Worm (Caenorhabditis elegans): ENCODE results near the gene F41G3.6.

The F41G3.6 gene

DNA sequence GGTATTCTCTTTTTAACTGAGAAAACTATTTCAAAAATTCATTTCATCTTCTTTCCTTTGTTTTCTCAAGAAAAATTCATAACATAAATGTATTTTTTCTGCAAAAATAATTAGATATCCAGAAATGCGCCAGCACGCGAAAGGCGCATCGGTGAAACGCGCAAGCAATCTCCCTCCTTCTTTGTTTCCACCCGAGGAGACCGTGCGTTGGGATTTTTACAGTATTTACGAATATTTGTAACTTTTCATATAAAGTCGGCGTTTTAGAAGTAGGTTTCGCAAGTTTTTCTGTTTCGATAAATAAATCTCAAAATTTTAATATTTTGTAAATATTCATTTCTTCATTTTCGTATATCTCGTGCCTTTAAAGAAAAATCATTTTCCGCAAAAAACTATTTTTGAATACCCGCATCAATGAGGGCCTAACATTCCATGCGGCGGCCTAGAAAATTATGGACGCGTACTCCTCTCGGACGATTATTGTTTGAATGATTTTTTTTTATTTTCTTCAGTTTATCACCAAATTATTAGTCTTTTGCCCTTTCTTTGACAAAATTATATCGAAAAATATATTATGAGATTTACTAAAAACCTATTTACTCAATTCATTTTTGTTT lies 33.8 kb downstream of the F41G3.6 start, which contains the start of gene ssup-72:
ssup-72 (plus strand) TSS at position 181 of the 617 bp plus-strand sequence.
- peak; percentile 44 for TF ChIP-seq ces-1 (GFP tag; optimal IDR thresholded peaks at IDR 0.05)
- TF ChIP-seq sptf-1 (tag; optimal IDR thresholded peaks at IDR 0.05), result peak; percentile 9
- TF ChIP-seq nhr-28 (tag; optimal IDR thresholded peaks at IDR 0.05), result no peak

ce11 chrII:6779104-6779503 lies 36.4 kb downstream of the F41G3.6 start, which contains the start of gene T13C2.7:
TSS of gene T13C2.7 (plus strand) at chrII:6779404.
- TF ChIP-seq lin-32 (GFP tag; optimal IDR thresholded peaks at IDR 0.05) (no peak), ztf-11 (tag; optimal IDR thresholded peaks at IDR 0.05) (no peak), unc-62 (GFP tag; optimal IDR thresholded peaks at IDR 0.05) (no peak), zip-8 (tag; optimal IDR thresholded peaks at IDR 0.05) (no peak), sem-2 (GFP tag; optimal IDR thresholded peaks at IDR 0.05) (no peak), unc-120 (tag; optimal IDR thresholded peaks at IDR 0.05; ENCODE audit: poor library complexity, severe bottlenecking) (no peak), flh-1 (GFP tag; optimal IDR thresholded peaks at IDR 0.05) (no peak), drap-1 (GFP tag; optimal IDR thresholded peaks at IDR 0.05) (no peak), nhr-12 (tag; optimal IDR thresholded peaks at IDR 0.05) (no peak), nhr-28 (tag; optimal IDR thresholded peaks at IDR 0.05) (no peak), M03D4.4 (tag; optimal IDR thresholded peaks at IDR 0.05) (no peak), bed-3 (GFP tag; optimal IDR thresholded peaks at IDR 0.05) (no peak), elt-1 (tag; optimal IDR thresholded peaks at IDR 0.05; ENCODE audit: borderline replicate concordance, insufficient read depth) (no peak), sptf-1 (tag; optimal IDR thresholded peaks at IDR 0.05) (no peak)

ce11 chrII:6781231-6781630 lies 38.5 kb downstream of the F41G3.6 start:
- no peak for TF ChIP-seq drap-1 (GFP tag; optimal IDR thresholded peaks at IDR 0.05)
- TF ChIP-seq nhr-12 (tag; optimal IDR thresholded peaks at IDR 0.05), result no peak

DNA sequence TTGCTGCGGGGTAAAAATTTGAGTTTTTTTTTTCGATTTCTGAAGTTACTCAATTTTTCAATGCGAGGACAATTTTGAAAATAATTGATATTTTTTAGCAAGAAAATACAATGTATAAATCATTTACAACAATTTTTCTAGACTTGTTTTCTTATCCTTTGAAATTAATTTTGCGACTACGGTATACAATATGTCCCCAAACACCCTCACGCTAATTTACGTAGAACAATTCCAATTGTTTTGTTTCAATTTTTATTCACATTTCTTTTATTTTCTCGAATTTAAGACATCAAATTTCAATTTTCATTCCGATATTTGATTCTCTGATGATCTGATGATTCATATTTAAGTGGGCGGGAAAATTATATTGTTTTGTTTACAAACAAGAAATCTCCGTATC lies 39.3 kb downstream of the F41G3.6 start:
- TF ChIP-seq nhr-12 (tag; optimal IDR thresholded peaks at IDR 0.05) (no peak), mab-5 (tag; optimal IDR thresholded peaks at IDR 0.05) (no peak), elt-1 (tag; optimal IDR thresholded peaks at IDR 0.05; ENCODE audit: borderline replicate concordance, insufficient read depth) (no peak), ham-2 (GFP tag; optimal IDR thresholded peaks at IDR 0.05) (no peak), M03D4.4 (tag; optimal IDR thresholded peaks at IDR 0.05) (no peak), drap-1 (GFP tag; optimal IDR thresholded peaks at IDR 0.05) (no peak), lin-13 (tag; optimal IDR thresholded peaks at IDR 0.05) (no peak), mls-2 (tag; optimal IDR thresholded peaks at IDR 0.05) (no peak), ceh-83 (GFP tag; optimal IDR thresholded peaks at IDR 0.05) (no peak), pha-4 (tag; optimal IDR thresholded peaks at IDR 0.05) (no peak)

- peak; percentile 19 for TF ChIP-seq ceh-39 (tag; optimal IDR thresholded peaks at IDR 0.05)
- TF ChIP-seq pha-4 (tag; optimal IDR thresholded peaks at IDR 0.05), result peak; percentile 71
- peak; percentile 8 for TF ChIP-seq mep-1 (tag; optimal IDR thresholded peaks at IDR 0.05)
- no peak for TF ChIP-seq unc-39 (tag; optimal IDR thresholded peaks at IDR 0.05)
- TF ChIP-seq ceh-83 (GFP tag; optimal IDR thresholded peaks at IDR 0.05), result no peak
- TF ChIP-seq hlh-1 (tag; optimal IDR thresholded peaks at IDR 0.05), result peak; percentile 9
- TF ChIP-seq sptf-1 (tag; optimal IDR thresholded peaks at IDR 0.05), result peak; percentile 40
- TF ChIP-seq cnd-1 (tag; optimal IDR thresholded peaks at IDR 0.05), result peak; percentile 36
These were observed 40.0 kb downstream of the F41G3.6 start for ce11 chrII:6782738-6783163.

ce11 chrII:6783377-6783829 lies 40.7 kb downstream of the F41G3.6 start, which contains the start of gene gldi-2:
TSS of gene gldi-2 (plus strand) at chrII:6783427.
- TF ChIP-seq tbx-8 (GFP tag; optimal IDR thresholded peaks at IDR 0.05) (no peak), ham-2 (GFP tag; optimal IDR thresholded peaks at IDR 0.05) (no peak), hlh-1 (tag; optimal IDR thresholded peaks at IDR 0.05) (no peak), cnd-1 (tag; optimal IDR thresholded peaks at IDR 0.05) (no peak), elt-1 (tag; optimal IDR thresholded peaks at IDR 0.05; ENCODE audit: borderline replicate concordance, insufficient read depth) (no peak), ces-1 (GFP tag; optimal IDR thresholded peaks at IDR 0.05) (no peak), drap-1 (GFP tag; optimal IDR thresholded peaks at IDR 0.05) (no peak), flh-1 (GFP tag; optimal IDR thresholded peaks at IDR 0.05) (no peak), nhr-28 (tag; optimal IDR thresholded peaks at IDR 0.05) (no peak), lin-32 (GFP tag; optimal IDR thresholded peaks at IDR 0.05) (no peak), lin-13 (tag; optimal IDR thresholded peaks at IDR 0.05) (no peak), sem-2 (GFP tag; optimal IDR thresholded peaks at IDR 0.05) (no peak), mab-5 (tag; optimal IDR thresholded peaks at IDR 0.05) (no peak), ceh-39 (tag; optimal IDR thresholded peaks at IDR 0.05) (no peak), elt-3 (tag; optimal IDR thresholded peaks at IDR 0.05) (no peak), lsy-2 (tag; optimal IDR thresholded peaks at IDR 0.05) (no peak), unc-62 (GFP tag; optimal IDR thresholded peaks at IDR 0.05) (no peak), mep-1 (tag; optimal IDR thresholded peaks at IDR 0.05) (no peak), pha-4 (tag; optimal IDR thresholded peaks at IDR 0.05) (no peak)

All from whole organism, mixed stage, embryonic.